Worm (Caenorhabditis elegans): Measurements from ENCODE around the gene cdr-3.

cdr-3 gene

DNA sequence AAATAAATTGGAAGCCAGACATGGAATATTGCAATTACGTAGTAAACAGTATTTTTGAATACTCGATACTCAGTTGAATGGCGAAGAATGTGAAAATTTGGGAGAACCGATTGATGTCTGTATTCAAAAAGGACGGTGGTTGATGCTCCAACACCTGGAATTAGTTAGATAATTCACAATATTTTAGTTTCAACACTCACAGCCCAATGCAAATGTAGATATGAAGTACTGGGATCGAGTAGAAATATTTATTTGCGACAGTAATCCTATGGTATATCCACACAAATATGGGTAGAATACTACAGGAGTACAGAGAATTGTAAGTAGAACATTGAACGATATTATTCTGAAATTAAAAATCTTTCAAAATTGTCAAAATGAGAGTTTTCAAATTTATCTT is 15.9 kb upstream of the cdr-3 start:
- TF ChIP-seq C38D4.7 (GFP tag; optimal IDR thresholded peaks at IDR 0.05) (no peak), ceh-6 (GFP tag; optimal IDR thresholded peaks at IDR 0.05) (no peak), unc-86 (tag; optimal IDR thresholded peaks at IDR 0.05) (no peak), ceh-30 (tag; optimal IDR thresholded peaks at IDR 0.05) (no peak), ceh-2 (tag; optimal IDR thresholded peaks at IDR 0.05) (no peak)

DNA sequence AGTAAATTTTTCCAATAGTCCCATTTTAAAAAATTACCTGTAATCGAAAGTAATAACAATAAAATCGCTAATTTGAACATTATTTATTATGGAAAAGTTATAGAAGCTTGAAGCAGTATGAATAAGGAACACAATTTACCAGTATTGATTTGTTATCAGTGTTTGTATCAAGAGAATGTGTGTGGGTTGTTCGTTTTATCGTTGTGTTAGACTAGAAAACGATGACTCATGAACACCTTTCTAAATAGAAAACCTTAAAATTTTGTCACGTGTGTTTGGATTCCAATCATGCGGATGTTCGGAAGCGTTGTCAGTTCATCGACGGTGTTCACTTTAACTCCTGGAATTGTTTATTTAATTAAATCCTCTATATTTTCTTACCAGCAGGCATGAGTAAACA is 14.9 kb upstream of the cdr-3 start, which contains the start of gene C54D10.13:
Gene C54D10.13, minus strand, starts transcription at position 179 of the 400 bp plus-strand sequence.
- TF ChIP-seq ref-2 (tag; optimal IDR thresholded peaks at IDR 0.05) (no peak), ahr-1 (tag; optimal IDR thresholded peaks at IDR 0.05) (no peak), pag-3 (tag; optimal IDR thresholded peaks at IDR 0.05; ENCODE audit: borderline replicate concordance) (no peak)

DNA sequence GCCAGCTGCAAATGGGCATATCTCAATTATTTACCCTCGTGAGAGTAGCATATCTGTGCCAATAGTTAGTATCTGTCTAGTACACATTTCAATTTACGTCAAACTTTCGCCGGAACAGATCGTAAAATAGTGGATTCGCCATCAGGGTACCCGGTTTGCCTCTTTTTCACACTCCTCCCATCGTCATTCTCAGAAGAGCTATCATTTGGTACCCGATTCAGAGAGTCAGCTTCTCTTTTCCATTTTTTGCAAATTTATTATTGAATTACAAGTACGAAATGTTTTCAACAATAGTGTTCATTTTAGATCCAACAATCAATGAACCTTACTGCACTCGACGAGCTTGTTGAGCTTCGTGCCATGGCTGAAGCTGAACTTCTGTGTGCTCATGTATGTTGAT is 11.9 kb upstream of the cdr-3 start, which contains the start of gene C54D10.5:
Gene C54D10.5, plus strand, starts transcription at position 301 of the 400 bp plus-strand sequence.
- TF ChIP-seq pqm-1 (tag; optimal IDR thresholded peaks at IDR 0.05): no peak
- TF ChIP-seq ref-2 (tag; optimal IDR thresholded peaks at IDR 0.05): no peak
- TF ChIP-seq mec-3 (tag; optimal IDR thresholded peaks at IDR 0.05; ENCODE audit: borderline replicate concordance): no peak
- no peak for TF ChIP-seq ceh-31 (tag; optimal IDR thresholded peaks at IDR 0.05)
- no peak for TF ChIP-seq ceh-34 (tag; optimal IDR thresholded peaks at IDR 0.05)
- TF ChIP-seq eyg-1 (tag; optimal IDR thresholded peaks at IDR 0.05): no peak
- TF ChIP-seq fax-1 (tag; optimal IDR thresholded peaks at IDR 0.05): no peak
- no peak for TF ChIP-seq ttx-3 (tag; optimal IDR thresholded peaks at IDR 0.05)
- no peak for TF ChIP-seq hlh-30 (tag; optimal IDR thresholded peaks at IDR 0.05; ENCODE audit: insufficient read depth)
- TF ChIP-seq hlh-13 (GFP tag; optimal IDR thresholded peaks at IDR 0.05): no peak
- TF ChIP-seq lin-11 (tag; optimal IDR thresholded peaks at IDR 0.05): no peak
- TF ChIP-seq lim-6 (tag; optimal IDR thresholded peaks at IDR 0.05): no peak

DNA sequence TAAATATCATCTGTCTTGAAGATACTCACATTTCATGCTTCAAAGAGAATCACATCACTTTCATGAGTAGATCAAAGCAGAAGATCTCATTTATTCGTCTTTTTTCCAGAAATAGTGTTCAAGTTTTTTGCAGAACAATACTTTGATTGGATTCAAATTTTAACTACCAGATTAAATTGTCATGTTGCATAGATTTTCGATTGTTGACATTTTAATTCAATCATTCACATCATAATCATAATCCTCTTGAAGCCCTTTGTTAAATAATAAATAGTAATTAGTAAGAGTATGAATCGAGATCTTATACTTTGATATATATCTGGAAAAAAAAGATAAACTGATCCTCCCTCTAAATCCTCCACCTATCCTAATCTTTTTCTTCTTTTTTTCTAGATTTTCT is 10.6 kb upstream of the cdr-3 start:
- TF ChIP-seq ceh-31 (tag; optimal IDR thresholded peaks at IDR 0.05) (no peak), T23F11.4 (GFP tag; optimal IDR thresholded peaks at IDR 0.05) (no peak), fkh-10 (GFP tag; optimal IDR thresholded peaks at IDR 0.05) (no peak), pqm-1 (tag; optimal IDR thresholded peaks at IDR 0.05) (no peak), dve-1 (tag; optimal IDR thresholded peaks at IDR 0.05) (no peak), hlh-13 (GFP tag; optimal IDR thresholded peaks at IDR 0.05) (no peak), ceh-34 (tag; optimal IDR thresholded peaks at IDR 0.05) (no peak), ama-1 (optimal IDR thresholded peaks at IDR 0.05) (no peak), ets-4 (tag; optimal IDR thresholded peaks at IDR 0.05) (no peak), unc-55 (GFP tag; optimal IDR thresholded peaks at IDR 0.05) (no peak)

DNA sequence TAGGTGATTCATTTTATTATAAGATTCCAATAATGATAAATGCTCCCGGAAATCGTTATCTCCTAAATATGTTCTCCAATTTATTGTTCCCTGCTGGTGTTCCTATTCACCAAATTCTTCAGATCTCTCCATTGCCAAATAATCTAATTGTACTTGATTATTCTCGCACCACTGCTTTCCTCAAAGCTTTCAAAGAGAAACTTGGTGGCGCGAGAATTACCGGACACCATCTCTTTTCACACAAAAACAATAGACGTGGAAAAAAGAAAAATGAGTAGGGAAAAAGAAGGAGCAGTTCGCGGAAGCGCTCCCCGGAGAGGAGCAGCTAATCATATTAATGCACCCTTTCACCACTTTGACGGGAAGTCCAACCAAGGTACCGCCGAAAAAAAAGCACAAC is 4.2 kb upstream of the cdr-3 start:
- no peak for TF ChIP-seq C38D4.7 (GFP tag; optimal IDR thresholded peaks at IDR 0.05)
- peak; percentile 62 for TF ChIP-seq ceh-31 (tag; optimal IDR thresholded peaks at IDR 0.05)
- TF ChIP-seq unc-42 (tag; optimal IDR thresholded peaks at IDR 0.05): peak; percentile 53

DNA sequence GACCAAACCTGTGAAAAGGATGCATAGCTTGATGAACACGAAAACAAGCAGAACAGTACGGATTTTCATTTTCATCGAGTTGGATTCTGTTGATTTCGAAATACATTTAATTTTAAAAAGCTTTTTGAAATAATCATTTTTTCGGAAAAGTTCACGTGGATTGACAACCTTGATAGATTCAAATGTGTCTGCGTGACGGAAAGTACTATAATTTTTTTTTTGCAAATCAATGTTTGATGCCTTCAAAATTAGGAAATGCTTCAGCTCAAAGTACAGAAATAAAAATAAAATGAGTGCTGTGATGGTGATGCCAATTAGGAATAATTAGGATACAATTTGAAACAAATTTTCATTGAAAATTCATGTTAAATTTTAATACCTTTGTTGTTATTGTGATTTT is 3.7 kb upstream of the cdr-3 start, which contains the start of gene C54D10.4:
Gene C54D10.4, minus strand, starts transcription at position 101 of the 400 bp plus-strand sequence.
- TF ChIP-seq pqm-1 (tag; optimal IDR thresholded peaks at IDR 0.05) (no peak), ceh-19 (GFP tag; optimal IDR thresholded peaks at IDR 0.05) (no peak), che-1 (tag; optimal IDR thresholded peaks at IDR 0.05) (no peak), nhr-232 (tag; optimal IDR thresholded peaks at IDR 0.05) (no peak), hlh-15 (tag; optimal IDR thresholded peaks at IDR 0.05) (no peak), ceh-2 (tag; optimal IDR thresholded peaks at IDR 0.05) (no peak), eyg-1 (tag; optimal IDR thresholded peaks at IDR 0.05) (no peak), madf-2 (tag; optimal IDR thresholded peaks at IDR 0.05) (no peak), Y22D7AL.16 (tag; optimal IDR thresholded peaks at IDR 0.05) (no peak), ztf-16 (tag; optimal IDR thresholded peaks at IDR 0.05) (no peak), ceh-31 (tag; optimal IDR thresholded peaks at IDR 0.05) (no peak), fkh-10 (GFP tag; optimal IDR thresholded peaks at IDR 0.05) (no peak), odd-2 (tag; optimal IDR thresholded peaks at IDR 0.05) (no peak), unc-3 (GFP tag; conservative IDR thresholded peaks at IDR 0.05) (no peak), unc-3 (tag; optimal IDR thresholded peaks at IDR 0.05) (no peak), unc-86 (tag; optimal IDR thresholded peaks at IDR 0.05) (no peak), zip-5 (tag; optimal IDR thresholded peaks at IDR 0.05) (no peak), C08G9.2 (tag; optimal IDR thresholded peaks at IDR 0.05) (no peak), K02D7.2 (tag; optimal IDR thresholded peaks at IDR 0.05) (no peak), dmd-4 (tag; optimal IDR thresholded peaks at IDR 0.05; ENCODE audit: borderline replicate concordance) (no peak), unc-55 (GFP tag; optimal IDR thresholded peaks at IDR 0.05) (no peak)
